Worm (Caenorhabditis elegans) whole organism, L4/young adult: ENCODE data around the gene gcy-20.

Source experiments
- W03F9.2 ChIP-seq: fragments of 150-350 bp; optimal IDR thresholded peaks from 2 replicates; lab custom pipeline; 2014; ENCODE audit warnings: missing biosample characterization, missing genetic modification characterization
- dao-5 ChIP-seq: sonication (generic microtip); optimal IDR thresholded peaks from 2 replicates; lab custom pipeline; 2016; ENCODE audit warnings: missing genotype, missing genetic modification characterization, moderate library complexity, missing compliant biosample characterization
- him-1 ChIP-seq: sonication (generic microtip); optimal IDR thresholded peaks from 2 replicates; lab custom pipeline; 2016; ENCODE audit warnings: missing genotype, missing genetic modification reagents, missing genetic modification characterization, missing compliant biosample characterization

DNA sequence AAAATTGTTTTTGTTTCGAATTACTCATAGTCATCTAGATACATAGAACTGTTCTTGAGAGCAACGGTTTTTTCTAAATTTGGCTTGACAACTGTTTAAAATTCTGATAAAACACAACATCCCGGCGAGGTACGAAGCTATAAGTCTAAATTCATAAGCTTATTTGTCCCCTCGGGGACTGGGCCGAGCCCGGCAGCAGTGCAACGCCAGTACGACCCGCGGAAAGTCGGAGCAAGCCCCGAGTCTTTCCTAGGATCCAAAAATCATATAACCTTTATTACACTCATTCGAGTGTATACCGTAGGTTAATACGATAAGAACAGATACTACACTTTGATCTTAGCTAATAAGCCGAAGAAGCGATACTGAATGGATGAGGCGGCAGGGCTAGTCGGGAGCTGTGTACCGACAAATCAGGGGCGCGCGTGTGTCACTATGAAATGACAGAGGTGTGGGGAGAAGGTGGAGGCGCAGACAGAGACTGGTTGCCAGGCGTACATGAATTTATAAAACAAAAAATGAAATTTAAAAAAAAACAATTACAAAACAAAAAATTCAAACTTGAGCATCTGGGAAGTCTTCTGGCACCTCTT, 28.0 kb downstream of the gcy-20 start:
- TF ChIP-seq dao-5 (tag; lab: Kevin White, UChicago) (no peak), W03F9.2 (no peak), him-1 (tag; lab: Kevin White, UChicago) (no peak)
